Fruit fly (Drosophila melanogaster) whole organism: ENCODE results near the gene Ip259.

Experiments
- CG8478 ChIP-seq: fragments of >200 bp; optimal IDR thresholded peaks from 2 replicates; lab custom pipeline; 2018; ENCODE audit warnings: inconsistent platforms
- EcR ChIP-seq, 2 experiments: fragments of >200 bp; optimal IDR thresholded peaks; 2 replicates each; lab custom pipeline; 2017; ENCODE audit warnings: missing biosample characterization in 2 of 2, missing genetic modification characterization in 2 of 2, missing genetic modification reagents in 2 of 2
- pan ChIP-seq: fragments of >200 bp; optimal IDR thresholded peaks from 2 replicates; lab custom pipeline; 2017
- psq ChIP-seq: fragments of >200 bp; optimal IDR thresholded peaks from 2 replicates; lab custom pipeline; 2017

DNA sequence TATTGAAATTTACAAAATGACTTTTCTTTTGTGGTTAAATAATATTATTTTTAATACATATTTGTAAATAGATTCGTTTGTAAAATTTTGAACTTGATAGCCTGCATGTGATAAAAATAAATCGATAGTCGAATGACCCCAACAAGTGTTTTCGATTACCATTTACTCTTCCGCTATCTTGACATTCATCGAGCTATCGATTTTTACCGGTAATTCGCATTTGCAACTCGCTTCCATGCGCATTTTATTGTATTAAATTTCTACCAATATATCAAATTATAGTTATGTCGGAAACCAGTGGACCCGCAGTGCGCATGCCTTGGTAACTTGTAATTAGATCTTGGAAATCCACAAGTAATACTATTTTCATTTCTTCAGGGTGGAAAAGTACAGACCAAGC, 10.8 kb downstream of the Ip259 start, which contains the start of gene RfC3:
- TF ChIP-seq pan: no peak
- no peak for TF ChIP-seq CG8478
- no peak for TF ChIP-seq psq (lab: Kevin White, UChicago)
- no peak for TF ChIP-seq EcR (GFP tag; optimal IDR thresholded peaks at IDR 0.05; lab: Kevin White, UChicago)
